Worm (Caenorhabditis elegans) whole organism, mixed stage, embryonic: Measurements from ENCODE around the gene Y39G8B.13.

Experiments used
- M03D4.4 ChIP-seq: sonication (generic microtip); optimal IDR thresholded peaks from 2 replicates; lab custom pipeline; 2017; ENCODE audit warnings: mild to moderate bottlenecking, missing genetic modification characterization, missing compliant biosample characterization
- bed-3 ChIP-seq: fragments of 200-800 bp; sonication (Bioruptor generic); optimal IDR thresholded peaks from 3 replicates; lab custom pipeline; 2018; ENCODE audit warnings: mild to moderate bottlenecking, missing genetic modification characterization, moderate library complexity, missing compliant biosample characterization
- blmp-1 ChIP-seq: fragments of 150-350 bp; optimal IDR thresholded peaks from 2 replicates; lab custom pipeline; 2014; ENCODE audit warnings: missing biosample characterization, missing genetic modification characterization
- ceh-39 ChIP-seq: fragments of 150-350 bp; optimal IDR thresholded peaks from 2 replicates; lab custom pipeline; 2014; ENCODE audit warnings: missing biosample characterization, missing genetic modification characterization
- ceh-83 ChIP-seq: fragments of 200-800 bp; sonication (Bioruptor generic); optimal IDR thresholded peaks from 2 replicates; lab custom pipeline; 2018; ENCODE audit warnings: mild to moderate bottlenecking, missing genetic modification characterization, missing compliant biosample characterization
- ces-1 ChIP-seq: fragments of 150-350 bp; optimal IDR thresholded peaks from 2 replicates; lab custom pipeline; 2014; ENCODE audit warnings: missing biosample characterization, missing genetic modification reagents, missing genetic modification characterization
- cnd-1 ChIP-seq: fragments of 200-800 bp; sonication (Bioruptor generic); optimal IDR thresholded peaks from 2 replicates; lab custom pipeline; 2018; ENCODE audit warnings: mild to moderate bottlenecking, missing genetic modification characterization, missing compliant biosample characterization
- drap-1 ChIP-seq: fragments of 200-800 bp; sonication (Bioruptor generic); optimal IDR thresholded peaks from 3 replicates; lab custom pipeline; 2018; ENCODE audit warnings: mild to moderate bottlenecking, missing genetic modification characterization, missing compliant biosample characterization
- elt-1 ChIP-seq: sonication (generic microtip); optimal IDR thresholded peaks from 2 replicates; lab custom pipeline; 2017; ENCODE audit warnings: missing genetic modification characterization, mild to moderate bottlenecking, missing compliant biosample characterization, antibody characterized with exemption, moderate library complexity, borderline replicate concordance; ENCODE audit not compliant: insufficient read depth
- elt-3 ChIP-seq: fragments of 150-350 bp; optimal IDR thresholded peaks from 2 replicates; lab custom pipeline; 2014; ENCODE audit warnings: missing biosample characterization, missing genetic modification characterization
- flh-1 ChIP-seq: fragments of 200-800 bp; sonication (Bioruptor generic); optimal IDR thresholded peaks from 2 replicates; lab custom pipeline; 2018; ENCODE audit warnings: mild to moderate bottlenecking, missing genetic modification characterization, moderate library complexity, missing compliant biosample characterization
- ham-2 ChIP-seq: fragments of 200-800 bp; sonication (Bioruptor generic); optimal IDR thresholded peaks from 2 replicates; lab custom pipeline; 2018; ENCODE audit warnings: mild to moderate bottlenecking, missing genetic modification characterization, missing compliant biosample characterization
- hlh-1 ChIP-seq: fragments of 150-350 bp; optimal IDR thresholded peaks from 2 replicates; lab custom pipeline; 2014; ENCODE audit warnings: missing biosample characterization, missing genetic modification reagents, missing genetic modification characterization
- lin-13 ChIP-seq: fragments of 150-350 bp; optimal IDR thresholded peaks from 2 replicates; lab custom pipeline; 2014; ENCODE audit warnings: missing biosample characterization, missing genetic modification characterization
- lin-32 ChIP-seq: fragments of 200-800 bp; sonication (Bioruptor generic); optimal IDR thresholded peaks from 2 replicates; lab custom pipeline; 2018; ENCODE audit warnings: mild to moderate bottlenecking, missing genetic modification characterization, missing compliant biosample characterization
- lsy-2 ChIP-seq: fragments of 150-350 bp; optimal IDR thresholded peaks from 2 replicates; lab custom pipeline; 2014; ENCODE audit warnings: missing biosample characterization, missing genetic modification characterization
- mab-5 ChIP-seq: fragments of 150-350 bp; optimal IDR thresholded peaks from 2 replicates; lab custom pipeline; 2014; ENCODE audit warnings: missing biosample characterization, missing genetic modification characterization
- nhr-12 ChIP-seq: fragments of 150-350 bp; optimal IDR thresholded peaks from 2 replicates; lab custom pipeline; 2014; ENCODE audit warnings: missing biosample characterization, missing genetic modification characterization
- nhr-237 ChIP-seq: fragments of 150-350 bp; optimal IDR thresholded peaks from 2 replicates; lab custom pipeline; 2014; ENCODE audit warnings: missing biosample characterization, missing genetic modification characterization
- nhr-76 ChIP-seq: sonication (generic microtip); optimal IDR thresholded peaks from 2 replicates; lab custom pipeline; 2017; ENCODE audit warnings: missing biosample characterization, missing genetic modification characterization
- sem-2 ChIP-seq: fragments of 200-800 bp; sonication (Bioruptor generic); optimal IDR thresholded peaks from 2 replicates; lab custom pipeline; 2018; ENCODE audit warnings: mild to moderate bottlenecking, missing genetic modification characterization, missing compliant biosample characterization
- snpc-4 ChIP-seq: fragments of 150-350 bp; optimal IDR thresholded peaks from 2 replicates; lab custom pipeline; 2014; ENCODE audit warnings: missing biosample characterization, missing genetic modification characterization
- sptf-1 ChIP-seq: sonication (generic microtip); optimal IDR thresholded peaks from 2 replicates; lab custom pipeline; 2017; ENCODE audit warnings: mild to moderate bottlenecking, missing genetic modification characterization, moderate library complexity, missing compliant biosample characterization
- tbx-8 ChIP-seq: fragments of 200-800 bp; sonication (Bioruptor generic); optimal IDR thresholded peaks from 2 replicates; lab custom pipeline; 2018; ENCODE audit warnings: mild to moderate bottlenecking, missing genetic modification characterization, moderate library complexity, missing compliant biosample characterization
- unc-120 ChIP-seq: sonication (generic microtip); optimal IDR thresholded peaks from 2 replicates; lab custom pipeline; 2017; ENCODE audit warnings: missing genetic modification characterization, missing compliant biosample characterization; ENCODE audit not compliant: poor library complexity, severe bottlenecking
- unc-39 ChIP-seq: fragments of 150-350 bp; optimal IDR thresholded peaks from 2 replicates; lab custom pipeline; 2014; ENCODE audit warnings: missing biosample characterization, missing genetic modification characterization
- zip-8 ChIP-seq: fragments of 150-350 bp; optimal IDR thresholded peaks from 2 replicates; lab custom pipeline; 2014; ENCODE audit warnings: missing biosample characterization, missing genetic modification characterization
- ztf-11 ChIP-seq: fragments of 150-350 bp; optimal IDR thresholded peaks from 2 replicates; lab custom pipeline; 2014; ENCODE audit warnings: missing biosample characterization, missing genetic modification characterization

Gene Y39G8B.13

ce11 chrII:14016865-14017264 lies 34.0 kb upstream of the Y39G8B.13 start, which contains the start of gene cyp-37A1:
Gene cyp-37A1, minus strand, starts transcription at chrII:14016965.
- TF ChIP-seq ztf-11 (tag; lab: Kevin White, UChicago) (no peak), cnd-1 (no peak), hlh-1 (tag; lab: Kevin White, UChicago) (no peak), mab-5 (tag; lab: Kevin White, UChicago) (no peak), sptf-1 (tag; lab: Kevin White, UChicago) (no peak)

- TF ChIP-seq lin-13 (tag; lab: Kevin White, UChicago) (no peak), flh-1 (no peak), unc-120 (tag; lab: Kevin White, UChicago) (no peak), snpc-4 (tag; lab: Kevin White, UChicago) (no peak), nhr-12 (tag; lab: Kevin White, UChicago) (no peak), unc-39 (no peak), ceh-83 (GFP tag; lab: Kevin White, UChicago) (no peak), ceh-39 (no peak), drap-1 (GFP tag; lab: Kevin White, UChicago) (no peak), tbx-8 (GFP tag; lab: Kevin White, UChicago) (no peak), nhr-237 (tag; lab: Kevin White, UChicago) (no peak)
Observed at ce11 chrII:14014637-14015036, 31.8 kb upstream of the Y39G8B.13 start.

ce11 chrII:14010656-14011376 lies 28.0 kb upstream of the Y39G8B.13 start, which contains the start of gene F01D5.8:
Gene F01D5.8, plus strand, starts transcription at chrII:14010706.
- TF ChIP-seq unc-39 (no peak), hlh-1 (tag; lab: Kevin White, UChicago) (no peak), ham-2 (GFP tag; lab: Kevin White, UChicago) (no peak), sem-2 (GFP tag; lab: Kevin White, UChicago) (no peak)

ce11 chrII:14008359-14008758 lies 25.5 kb upstream of the Y39G8B.13 start, which contains the start of gene F01D5.7:
Gene F01D5.7, plus strand, starts transcription at chrII:14008659.
- TF ChIP-seq nhr-237 (tag; lab: Kevin White, UChicago), result no peak
- no peak for TF ChIP-seq elt-3 (tag; lab: Kevin White, UChicago)
- no peak for TF ChIP-seq nhr-12 (tag; lab: Kevin White, UChicago)
- no peak for TF ChIP-seq drap-1 (GFP tag; lab: Kevin White, UChicago)
- no peak for TF ChIP-seq zip-8 (tag; lab: Kevin White, UChicago)
- TF ChIP-seq, all 35 proteins: peak for 0

- TF ChIP-seq blmp-1 (tag; lab: Kevin White, UChicago), result no peak
- TF ChIP-seq ces-1 (GFP tag; lab: Kevin White, UChicago), result no peak
- no peak for TF ChIP-seq unc-120 (tag; lab: Kevin White, UChicago)
- TF ChIP-seq M03D4.4, result no peak
- no peak for TF ChIP-seq nhr-12 (tag; lab: Kevin White, UChicago)
- TF ChIP-seq cnd-1, result no peak
- TF ChIP-seq snpc-4 (tag; lab: Kevin White, UChicago), result no peak
- TF ChIP-seq lsy-2 (tag; lab: Kevin White, UChicago), result no peak
Observed at ce11 chrII:14006210-14006609, 23.4 kb upstream of the Y39G8B.13 start, which contains the start of gene F01D5.6. Gene F01D5.6, plus strand, starts transcription at chrII:14006510.

DNA sequence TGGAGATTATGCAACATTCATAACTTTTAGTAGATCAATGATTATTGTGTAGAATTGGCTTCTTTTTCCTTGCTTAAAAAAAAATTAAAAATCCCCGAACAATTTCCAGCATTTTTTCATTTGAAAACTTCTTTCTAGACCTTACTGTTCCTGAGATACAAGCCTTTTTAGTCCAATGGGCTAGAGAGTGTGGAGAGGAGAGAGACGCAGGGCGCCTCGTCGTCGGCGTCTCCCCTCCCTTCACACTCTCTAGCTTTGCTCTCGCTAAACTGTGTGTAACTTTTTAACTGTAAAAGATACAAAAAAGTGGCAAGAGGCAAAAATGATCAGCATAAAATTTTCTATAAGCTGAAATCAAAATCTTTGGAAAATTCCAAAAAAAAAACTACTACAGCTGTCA lies 22.3 kb upstream of the Y39G8B.13 start:
- TF ChIP-seq M03D4.4 (no peak), lin-13 (tag; lab: Kevin White, UChicago) (no peak), flh-1 (no peak), lin-32 (GFP tag; lab: Kevin White, UChicago) (no peak), elt-3 (tag; lab: Kevin White, UChicago) (no peak), bed-3 (GFP tag; lab: Kevin White, UChicago) (no peak), zip-8 (tag; lab: Kevin White, UChicago) (no peak), elt-1 (tag; lab: Kevin White, UChicago) (no peak), nhr-76 (tag; lab: Kevin White, UChicago) (no peak), unc-39 (no peak), ces-1 (GFP tag; lab: Kevin White, UChicago) (no peak)
- TF ChIP-seq, all 35 proteins: peak for 0
